Fruit fly (Drosophila melanogaster): ENCODE measurements around the gene CG5382.

DNA sequence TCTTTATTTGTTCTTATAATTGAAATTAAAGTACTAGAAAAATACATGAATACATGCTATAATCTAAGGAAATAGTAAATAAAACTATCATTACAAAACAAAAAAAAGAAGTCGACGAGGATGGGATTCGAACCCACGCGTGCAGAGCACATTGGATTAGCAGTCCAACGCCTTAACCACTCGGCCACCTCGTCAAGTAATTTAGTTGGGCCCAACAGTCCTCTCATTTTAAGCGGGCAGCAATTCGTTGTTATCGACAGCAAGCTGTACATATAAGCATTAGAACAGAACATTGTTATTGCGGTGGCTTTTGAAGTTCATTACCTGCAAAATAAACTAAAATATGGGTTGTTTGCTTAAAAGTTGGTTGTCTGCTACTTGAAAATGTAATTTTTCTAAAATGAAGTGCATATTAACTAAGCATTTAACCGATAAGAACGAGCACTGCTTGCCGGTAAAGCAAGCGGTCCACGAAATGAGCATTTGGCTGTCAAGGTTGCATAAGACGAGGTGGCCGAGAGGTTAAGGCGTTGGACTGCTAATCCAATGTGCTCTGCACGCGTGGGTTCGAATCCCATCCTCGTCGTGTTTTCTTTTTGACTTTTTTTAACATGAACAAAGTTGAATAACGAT, 31.4 kb upstream of the CG5382 start:
- TF ChIP-seq CTCF (optimal IDR thresholded peaks at IDR 0.05) (no peak), CG8478 (optimal IDR thresholded peaks at IDR 0.05) (no peak)

All from S2 (cell line).